Worm (Caenorhabditis elegans): ENCODE measurements around the gene F41G4.8.
A peak's percentile ranks its signal among the peaks of the same experiment; 100 is the strongest.

F41G4.8 gene

DNA sequence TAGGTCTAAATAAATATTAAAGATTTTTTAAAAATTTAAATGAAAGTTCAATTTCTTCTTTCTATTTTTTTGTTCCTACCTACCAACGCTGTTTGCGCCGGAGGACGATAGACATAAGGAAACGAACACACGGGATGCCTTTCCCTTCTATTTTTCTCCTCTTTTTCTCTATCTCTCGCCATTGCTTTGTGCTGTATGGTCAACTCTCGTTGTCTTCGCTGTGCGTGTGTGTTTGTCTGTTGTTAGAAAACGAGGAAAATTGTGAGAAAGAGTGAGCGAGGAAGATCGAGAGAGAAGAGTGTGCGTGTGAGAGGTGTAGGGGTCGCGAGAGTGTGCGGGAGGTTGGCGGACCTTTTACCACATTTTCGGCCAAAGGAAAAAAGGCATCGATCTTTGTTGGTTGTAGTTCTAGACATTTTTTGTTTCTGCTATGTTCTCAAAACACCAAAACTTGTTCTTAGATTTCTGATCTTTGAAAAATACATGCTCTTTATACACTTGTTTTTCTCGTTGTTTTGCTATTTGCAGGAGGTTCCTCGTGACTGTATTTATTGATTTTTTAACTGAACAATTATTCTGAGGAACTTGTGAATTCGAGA is 45.7 kb downstream of the F41G4.8 start (continued):
- peak; percentile 71 for TF ChIP-seq hlh-30 (tag; optimal IDR thresholded peaks at IDR 0.05; ENCODE audit: insufficient read depth)
- TF ChIP-seq lin-39 (tag; optimal IDR thresholded peaks at IDR 0.05) = no peak
- TF ChIP-seq ZK337.2 (GFP tag; IDR thresholded peaks at IDR 0.05) = no peak
- TF ChIP-seq nhr-102 (tag; optimal IDR thresholded peaks at IDR 0.05) = peak; percentile 7
- no peak for TF ChIP-seq attf-4 (tag; optimal IDR thresholded peaks at IDR 0.05)
- TF ChIP-seq ceh-82 (tag; optimal IDR thresholded peaks at IDR 0.05) = no peak
- TF ChIP-seq ztf-7 (tag; optimal IDR thresholded peaks at IDR 0.05) = no peak
- no peak for TF ChIP-seq dmd-8 (GFP tag; IDR thresholded peaks at IDR 0.05)
- TF ChIP-seq pqm-1 (tag; optimal IDR thresholded peaks at IDR 0.05) = no peak
- TF ChIP-seq Y48G9A.11 (GFP tag; IDR thresholded peaks at IDR 0.05) = no peak
- TF ChIP-seq mxl-3 (GFP tag; optimal IDR thresholded peaks at IDR 0.05) = peak; percentile 81
- no peak for TF ChIP-seq nhr-76 (tag; optimal IDR thresholded peaks at IDR 0.05)
- TF ChIP-seq mxl-2 (GFP tag; conservative IDR thresholded peaks at IDR 0.05) = no peak
- TF ChIP-seq lin-13 (GFP tag; optimal IDR thresholded peaks at IDR 0.05) = peak; percentile 2
- no peak for TF ChIP-seq D1046.2 (GFP tag; IDR thresholded peaks at IDR 0.05)
- peak in 1 of 2 experiments; percentile 23 for TF ChIP-seq hif-1 (tag; optimal IDR thresholded peaks at IDR 0.05)
- TF ChIP-seq ceh-20 (GFP tag; IDR thresholded peaks at IDR 0.05) = no peak
- TF ChIP-seq dpl-1 (GFP tag; optimal IDR thresholded peaks at IDR 0.05) = no peak
- peak in 1 of 2 experiments; percentile 65 for TF ChIP-seq lsy-2 (tag; optimal IDR thresholded peaks at IDR 0.05)
- TF ChIP-seq php-3 (GFP tag; IDR thresholded peaks at IDR 0.05) = no peak
- TF ChIP-seq mep-1 (tag; optimal IDR thresholded peaks at IDR 0.05) = peak; percentile 84
- TF ChIP-seq Y75B8A.6 (GFP tag; IDR thresholded peaks at IDR 0.05) = no peak
- no peak for TF ChIP-seq saeg-2 (GFP tag; IDR thresholded peaks at IDR 0.05)
- no peak for TF ChIP-seq zag-1 (tag; optimal IDR thresholded peaks at IDR 0.05)
- TF ChIP-seq nhr-25 (tag; optimal IDR thresholded peaks at IDR 0.05; ENCODE audit: borderline replicate concordance, insufficient read depth) = no peak
- peak; percentile 18 for TF ChIP-seq hlh-11 (tag; optimal IDR thresholded peaks at IDR 0.05)
- TF ChIP-seq ceh-44 (GFP tag; IDR thresholded peaks at IDR 0.05) = no peak
- TF ChIP-seq madf-5 (GFP tag; IDR thresholded peaks at IDR 0.05) = no peak
- TF ChIP-seq zfp-3 (GFP tag; conservative IDR thresholded peaks at IDR 0.05) = no peak
- TF ChIP-seq nhr-48 (tag; optimal IDR thresholded peaks at IDR 0.05) = no peak
- TF ChIP-seq fos-1 (tag; optimal IDR thresholded peaks at IDR 0.05) = no peak
- no peak for TF ChIP-seq ZK546.5 (tag; optimal IDR thresholded peaks at IDR 0.05)
- no peak for TF ChIP-seq zip-2 (tag; optimal IDR thresholded peaks at IDR 0.05)
- no peak for TF ChIP-seq ama-1 (optimal IDR thresholded peaks at IDR 0.05)
- no peak for TF ChIP-seq gei-8 (GFP tag; optimal IDR thresholded peaks at IDR 0.05)
- TF ChIP-seq nhr-28 (tag; optimal IDR thresholded peaks at IDR 0.05) = peak; percentile 72
- TF ChIP-seq lim-7 (GFP tag; IDR thresholded peaks at IDR 0.05) = no peak
- TF ChIP-seq ceh-32 (tag; optimal IDR thresholded peaks at IDR 0.05; ENCODE audit: poor library complexity) = no peak
- no peak for TF ChIP-seq snpc-4 (tag; optimal IDR thresholded peaks at IDR 0.05)
- TF ChIP-seq zip-11 (GFP tag; IDR thresholded peaks at IDR 0.05) = no peak
- TF ChIP-seq duxl-1 (tag; optimal IDR thresholded peaks at IDR 0.05; ENCODE audit: poor library complexity) = peak; percentile 28
- TF ChIP-seq egl-27 (tag; optimal IDR thresholded peaks at IDR 0.05) = no peak
- no peak for TF ChIP-seq R02D3.7 (tag; optimal IDR thresholded peaks at IDR 0.05)
- TF ChIP-seq Y105C5A.15 (GFP tag; IDR thresholded peaks at IDR 0.05) = no peak
- no peak for TF ChIP-seq nhr-111 (GFP tag; optimal IDR thresholded peaks at IDR 0.05)
- TF ChIP-seq F10B5.3 (tag; optimal IDR thresholded peaks at IDR 0.05) = no peak
- no peak for TF ChIP-seq unc-62 (GFP tag; optimal IDR thresholded peaks at IDR 0.05 in 1 of 2)
- TF ChIP-seq unc-62 (tag; optimal IDR thresholded peaks at IDR 0.05) = no peak
- no peak for TF ChIP-seq lir-3 (tag; optimal IDR thresholded peaks at IDR 0.05)
- TF ChIP-seq lin-1 (GFP tag; IDR thresholded peaks at IDR 0.05) = no peak
- TF ChIP-seq nhr-10 (tag; optimal IDR thresholded peaks at IDR 0.05) = no peak
- no peak for TF ChIP-seq lin-29 (GFP tag; IDR thresholded peaks at IDR 0.05)

Data from whole organism, L4 larva.